Worm (Caenorhabditis elegans): ENCODE data around the gene F57F4.2.
A peak's percentile ranks its signal among the peaks of the same experiment; 100 is the strongest.

DNA sequence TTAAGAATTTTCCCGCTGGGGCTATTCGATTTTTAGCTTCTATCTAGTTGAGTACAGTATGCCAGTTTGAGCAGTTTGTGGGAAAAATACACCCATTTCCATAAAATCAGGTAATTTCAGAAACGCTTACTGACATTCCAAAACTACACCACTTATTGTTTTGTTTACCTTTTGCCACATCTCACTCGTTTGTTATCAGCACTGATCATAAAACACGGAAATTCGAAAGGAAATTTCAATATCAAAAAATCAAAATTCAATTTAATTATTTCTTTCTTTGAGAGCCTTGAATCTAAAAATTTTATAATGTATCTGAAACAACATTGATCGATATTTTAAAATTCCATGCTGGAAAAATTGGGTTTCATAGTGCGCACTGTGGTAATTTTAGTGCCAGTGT is 11.0 kb upstream of the F57F4.2 start:
- TF ChIP-seq hlh-17 (GFP tag; optimal IDR thresholded peaks at IDR 0.05; ENCODE audit: borderline replicate concordance) (no peak), pax-3 (tag; optimal IDR thresholded peaks at IDR 0.05) (no peak), dpl-1 (GFP tag; optimal IDR thresholded peaks at IDR 0.05) (no peak), elt-2 (tag; optimal IDR thresholded peaks at IDR 0.05) (peak; percentile 22), nhr-11 (tag; optimal IDR thresholded peaks at IDR 0.05) (no peak)

Data from whole organism, L1 larva.